Worm (Caenorhabditis elegans) whole organism, young adult: ENCODE results near the gene F26H11.8.

Experiments used
- B0019.2 ChIP-seq: fragments of 200-800 bp; sonication (Bioruptor generic); conservative IDR thresholded peaks from 2 replicates; pipeline ENCODE4 v1.3.6; 2022; ENCODE audit warnings: missing genetic modification reagents, missing genetic modification characterization, missing compliant biosample characterization
- B0035.1 ChIP-seq: sonication (generic microtip); optimal IDR thresholded peaks from 2 replicates; lab custom pipeline; 2016; ENCODE audit warnings: missing genetic modification characterization, mild to moderate bottlenecking, missing compliant biosample characterization, missing genotype, missing genetic modification reagents
- C06A6.2 ChIP-seq: fragments of 200-800 bp; sonication (Bioruptor generic); conservative IDR thresholded peaks from 2 replicates; pipeline ENCODE4 v1.3.6; 2022; ENCODE audit warnings: missing genetic modification characterization, missing compliant biosample characterization
- F10E7.11 ChIP-seq: sonication (generic microtip); optimal IDR thresholded peaks from 2 replicates; lab custom pipeline; 2017; ENCODE audit warnings: mild to moderate bottlenecking, missing genetic modification characterization, moderate library complexity, missing compliant biosample characterization
- F39B2.1 ChIP-seq: fragments of 200-800 bp; sonication (Bioruptor generic); IDR thresholded peaks from 2 replicates; pipeline ENCODE4 v1.3.6; 2022; ENCODE audit warnings: missing genetic modification reagents, missing genetic modification characterization, missing compliant biosample characterization
- F49E8.2 ChIP-seq: sonication (generic microtip); optimal IDR thresholded peaks from 3 replicates; lab custom pipeline; 2017; ENCODE audit warnings: missing genetic modification characterization, mild to moderate bottlenecking, missing compliant biosample characterization, antibody characterized with exemption, moderate library complexity; ENCODE audit not compliant: insufficient read depth
- F55B11.4 ChIP-seq: sonication (generic microtip); optimal IDR thresholded peaks from 2 replicates; lab custom pipeline; 2016; ENCODE audit warnings: missing compliant biosample characterization, missing genetic modification characterization, borderline replicate concordance; ENCODE audit not compliant: insufficient read depth
- F57C9.4 ChIP-seq: sonication (generic microtip); optimal IDR thresholded peaks from 2 replicates; lab custom pipeline; 2017; ENCODE audit warnings: mild to moderate bottlenecking, missing genetic modification characterization, missing compliant biosample characterization
- K12H6.12 ChIP-seq: fragments of 200-800 bp; sonication (Bioruptor generic); optimal IDR thresholded peaks from 2 replicates; lab custom pipeline; 2018; ENCODE audit warnings: mild to moderate bottlenecking, missing genetic modification characterization, missing compliant biosample characterization
- Y53F4B.3 ChIP-seq: fragments of 200-800 bp; sonication (Bioruptor generic); IDR thresholded peaks from 2 replicates; pipeline ENCODE4 v1.3.6; 2022; ENCODE audit warnings: missing genetic modification reagents, missing genetic modification characterization, missing compliant biosample characterization
- ama-1 ChIP-seq, 3 experiments: fragments of 150-350 bp in 1 of 3; sonication (generic microtip) in 2 of 3; optimal IDR thresholded peaks; 2 replicates each; lab custom pipeline; 2014 to 2018; ENCODE audit warnings: missing biosample characterization in 2 of 3, missing genetic modification characterization in 2 of 3, missing genetic modification reagents in 2 of 3
- atf-7 ChIP-seq: sonication (generic microtip); optimal IDR thresholded peaks from 2 replicates; lab custom pipeline; 2017; ENCODE audit warnings: mild to moderate bottlenecking, missing genetic modification characterization, missing compliant biosample characterization
- athp-1 ChIP-seq: sonication (generic microtip); optimal IDR thresholded peaks from 2 replicates; lab custom pipeline; 2017; ENCODE audit warnings: mild to moderate bottlenecking, missing genetic modification characterization, missing compliant biosample characterization
- attf-3 ChIP-seq: fragments of 200-800 bp; sonication (Bioruptor generic); conservative IDR thresholded peaks from 2 replicates; pipeline ENCODE4 v1.3.6; 2022; ENCODE audit warnings: missing genetic modification reagents, missing genetic modification characterization, missing compliant biosample characterization
- attf-6 ChIP-seq: fragments of 200-800 bp; sonication (Bioruptor generic); IDR thresholded peaks from 2 replicates; pipeline ENCODE4 v1.3.6; 2022; ENCODE audit warnings: missing genetic modification reagents, missing genetic modification characterization, missing compliant biosample characterization
- bed-2 ChIP-seq: fragments of 200-800 bp; sonication (Bioruptor generic); IDR thresholded peaks from 2 replicates; pipeline ENCODE4 v1.3.6; 2022; ENCODE audit warnings: missing genetic modification reagents, missing genetic modification characterization, missing compliant biosample characterization
- ccch-3 ChIP-seq: fragments of 200-800 bp; sonication (Bioruptor generic); optimal IDR thresholded peaks from 2 replicates; lab custom pipeline; 2018; ENCODE audit warnings: mild to moderate bottlenecking, missing genetic modification characterization, missing compliant biosample characterization
- cebp-2 ChIP-seq: fragments of 200-800 bp; sonication (Bioruptor generic); IDR thresholded peaks from 2 replicates; pipeline ENCODE4 v1.3.6; 2022; ENCODE audit warnings: missing genetic modification characterization, missing compliant biosample characterization
- ceh-27 ChIP-seq: fragments of 200-800 bp; sonication (Bioruptor generic); optimal IDR thresholded peaks from 2 replicates; lab custom pipeline; 2018; ENCODE audit warnings: mild to moderate bottlenecking, missing genetic modification characterization, moderate library complexity, missing compliant biosample characterization
- ceh-58 ChIP-seq: fragments of 200-800 bp; sonication (Bioruptor generic); IDR thresholded peaks from 2 replicates; pipeline ENCODE4 v1.3.6; 2022; ENCODE audit warnings: missing genetic modification characterization, missing compliant biosample characterization
- chd-7 ChIP-seq: sonication (generic microtip); optimal IDR thresholded peaks from 2 replicates; lab custom pipeline; 2016; ENCODE audit warnings: mild to moderate bottlenecking, missing genetic modification characterization, moderate library complexity, missing compliant biosample characterization
- dox-1 ChIP-seq: fragments of 200-800 bp; sonication (Bioruptor generic); IDR thresholded peaks from 2 replicates; pipeline ENCODE4 v1.3.6; 2022; ENCODE audit warnings: missing genetic modification reagents, missing genetic modification characterization, missing compliant biosample characterization
- dpl-1 ChIP-seq: fragments of 150-350 bp; optimal IDR thresholded peaks from 2 replicates; lab custom pipeline; 2014; ENCODE audit warnings: missing biosample characterization, missing genetic modification reagents, missing genetic modification characterization
- ets-4 ChIP-seq: fragments of 200-800 bp; sonication (Bioruptor generic); optimal IDR thresholded peaks from 2 replicates; lab custom pipeline; 2018; ENCODE audit warnings: mild to moderate bottlenecking, missing genetic modification characterization, missing compliant biosample characterization
- hmg-20 ChIP-seq: fragments of 200-800 bp; sonication (Bioruptor generic); IDR thresholded peaks from 2 replicates; pipeline ENCODE4 v1.3.6; 2022; ENCODE audit warnings: missing genetic modification reagents, missing genetic modification characterization, missing compliant biosample characterization
- hsf-1 ChIP-seq: fragments of 200-800 bp; sonication (Bioruptor generic); IDR thresholded peaks from 2 replicates; pipeline ENCODE4 v1.3.6; 2022; ENCODE audit warnings: missing genetic modification reagents, missing genetic modification characterization, missing compliant biosample characterization
- lin-26 ChIP-seq: fragments of 200-800 bp; sonication (Bioruptor generic); IDR thresholded peaks from 2 replicates; pipeline ENCODE4 v1.3.6; 2022; ENCODE audit warnings: missing genetic modification reagents, missing genetic modification characterization, missing compliant biosample characterization
- lin-35 ChIP-seq, 3 experiments: fragments of 150-350 bp in 2 of 3; sonication (generic microtip) in 1 of 3; optimal IDR thresholded peaks; 2 replicates each; lab custom pipeline; 2014 to 2018; ENCODE audit warnings: missing biosample characterization in 3 of 3, missing genetic modification characterization in 3 of 3, missing genetic modification reagents in 3 of 3
- lin-40 ChIP-seq: sonication (generic microtip); optimal IDR thresholded peaks from 2 replicates; lab custom pipeline; 2016; ENCODE audit warnings: missing genetic modification characterization, mild to moderate bottlenecking, missing compliant biosample characterization, missing genotype, missing genetic modification reagents
- lir-1 ChIP-seq: fragments of 200-800 bp; sonication (Bioruptor generic); conservative IDR thresholded peaks from 2 replicates; pipeline ENCODE4 v1.3.6; 2022; ENCODE audit warnings: missing genetic modification reagents, missing genetic modification characterization, missing compliant biosample characterization
- madf-3 ChIP-seq: fragments of 200-800 bp; sonication (Bioruptor generic); IDR thresholded peaks from 2 replicates; pipeline ENCODE4 v1.3.6; 2022; ENCODE audit warnings: missing genetic modification reagents, missing genetic modification characterization, missing compliant biosample characterization
- nfya-1 ChIP-seq: sonication (generic microtip); optimal IDR thresholded peaks from 2 replicates; lab custom pipeline; 2017; ENCODE audit warnings: antibody characterized with exemption, missing compliant biosample characterization, missing genetic modification characterization, borderline replicate concordance; ENCODE audit not compliant: insufficient read depth
- nfyb-1 ChIP-seq: fragments of 200-800 bp; sonication (Bioruptor generic); IDR thresholded peaks from 2 replicates; pipeline ENCODE4 v1.3.6; 2022; ENCODE audit warnings: missing genetic modification reagents, missing genetic modification characterization, missing compliant biosample characterization
- rec-8 ChIP-seq, 2 experiments: sonication (generic microtip); optimal IDR thresholded peaks; 2 replicates each; lab custom pipeline; 2016; ENCODE audit warnings: mild to moderate bottlenecking in 2 of 2, missing genetic modification characterization in 2 of 2, missing genetic modification reagents in 2 of 2, missing genotype in 2 of 2, missing biosample characterization in 1 of 2, missing compliant biosample characterization in 1 of 2, moderate library complexity in 1 of 2
- rpc-1 ChIP-seq, 2 experiments: fragments of 150-350 bp in 1 of 2; sonication (generic microtip) in 1 of 2; optimal IDR thresholded peaks; 2 replicates each; lab custom pipeline; 2014 to 2018; ENCODE audit warnings: missing biosample characterization in 1 of 2, missing genetic modification characterization in 1 of 2, missing genetic modification reagents in 1 of 2, missing genotype in 1 of 2
- sea-2 ChIP-seq: fragments of 200-800 bp; sonication (Bioruptor generic); IDR thresholded peaks from 2 replicates; pipeline ENCODE4 v1.3.6; 2022; ENCODE audit warnings: missing genetic modification characterization, missing compliant biosample characterization
- snpc-1.1 ChIP-seq: sonication (generic microtip); optimal IDR thresholded peaks from 2 replicates; lab custom pipeline; 2017; ENCODE audit warnings: missing genetic modification characterization, mild to moderate bottlenecking, missing compliant biosample characterization, antibody characterized with exemption, moderate library complexity, missing genotype, missing genetic modification reagents; ENCODE audit not compliant: insufficient read depth
- snpc-1.3 ChIP-seq: sonication (generic microtip); optimal IDR thresholded peaks from 2 replicates; lab custom pipeline; 2017; ENCODE audit warnings: missing genetic modification characterization, mild to moderate bottlenecking, missing compliant biosample characterization, antibody characterized with exemption, moderate library complexity, missing genotype, missing genetic modification reagents; ENCODE audit not compliant: insufficient read depth
- snpc-3.4 ChIP-seq: sonication (generic microtip); optimal IDR thresholded peaks from 2 replicates; lab custom pipeline; 2017; ENCODE audit warnings: missing genetic modification characterization, mild to moderate bottlenecking, missing compliant biosample characterization, antibody characterized with exemption, moderate library complexity, missing genotype, missing genetic modification reagents
- snpc-4 ChIP-seq, 5 experiments: fragments of 150-350 bp in 1 of 5; sonication (generic microtip) in 4 of 5; optimal IDR thresholded peaks; 2 replicates each; lab custom pipeline; 2014 to 2018; ENCODE audit warnings: missing genetic modification characterization in 5 of 5, missing biosample characterization in 3 of 5, antibody characterized with exemption in 2 of 5, mild to moderate bottlenecking in 2 of 5, missing compliant biosample characterization in 2 of 5, missing genotype in 2 of 5, moderate library complexity in 2 of 5, missing genetic modification reagents in 1 of 5
- zfh-2 ChIP-seq: fragments of 200-800 bp; sonication (Bioruptor generic); conservative IDR thresholded peaks from 2 replicates; pipeline ENCODE4 v1.3.6; 2022; ENCODE audit warnings: missing genetic modification reagents, missing genetic modification characterization, missing compliant biosample characterization
- ztf-18 ChIP-seq: sonication (generic microtip); optimal IDR thresholded peaks from 2 replicates; lab custom pipeline; 2016; ENCODE audit warnings: missing genotype, mild to moderate bottlenecking, missing genetic modification characterization, missing compliant biosample characterization
- ztf-22 ChIP-seq: fragments of 200-800 bp; sonication (Bioruptor generic); optimal IDR thresholded peaks from 2 replicates; lab custom pipeline; 2018; ENCODE audit warnings: mild to moderate bottlenecking, missing genetic modification characterization, moderate library complexity, missing compliant biosample characterization
- ztf-25 ChIP-seq: fragments of 200-800 bp; sonication (Bioruptor generic); IDR thresholded peaks from 2 replicates; pipeline ENCODE4 v1.3.6; 2022; ENCODE audit warnings: missing genetic modification reagents, missing genetic modification characterization, missing compliant biosample characterization
- ztf-6 ChIP-seq: fragments of 200-800 bp; sonication (Bioruptor generic); IDR thresholded peaks from 2 replicates; pipeline ENCODE4 v1.3.6; 2022; ENCODE audit warnings: missing genetic modification reagents, missing genetic modification characterization, missing compliant biosample characterization

The F26H11.8 gene

ce11 chrII:14349356-14349923, 38.9 kb upstream of the F26H11.8 start, which contains the start of the genes Y54G11A.17, lin-7 and elof-1 (continued):
- TF ChIP-seq F55B11.4 (no peak), C06A6.2 (GFP tag; lab: Robert Waterston, UW) (no peak), F57C9.4 (tag; lab: Kevin White, UChicago) (no peak), nfyb-1 (GFP tag; lab: Robert Waterston, UW) (peak; percentile 77; the same call in 1 of the 2 replicates), sea-2 (GFP tag; lab: Robert Waterston, UW) (no peak), dpl-1 (GFP tag; lab: Kevin White, UChicago) (peak; percentile 77), attf-3 (0 out of 2 replicates have a peak, but pooled peaks have one; percentile 49), cebp-2 (GFP tag; lab: Robert Waterston, UW) (no peak), snpc-1.1 (tag; lab: Kevin White, UChicago) (peak; percentile 25), F49E8.2 (peak; percentile 83), ccch-3 (GFP tag; lab: Kevin White, UChicago) (no peak), madf-3 (GFP tag; lab: Robert Waterston, UW) (no peak), lir-1 (GFP tag; lab: Robert Waterston, UW) (no peak; the same call in 1 of the 2 replicates), snpc-4 (GFP tag; optimal IDR thresholded peaks at IDR 0.05; lab: Kevin White, UChicago) (peak; percentile 32), snpc-4 (tag; optimal IDR thresholded peaks at IDR 0.05; lab: Kevin White, UChicago) (peak in 3 of 4 experiments; percentile 57 to 77 (median 59)), B0019.2 (GFP tag; lab: Robert Waterston, UW) (peak; percentile 81), ets-4 (no peak), nfya-1 (tag; lab: Kevin White, UChicago) (no peak), rpc-1 (optimal IDR thresholded peaks at IDR 0.05; lab: Kevin White, UChicago) (peak; percentile 21), rpc-1 (tag; optimal IDR thresholded peaks at IDR 0.05; lab: Kevin White, UChicago) (no peak), Y53F4B.3 (no peak), ztf-25 (no peak), hmg-20 (GFP tag; lab: Robert Waterston, UW) (no peak), athp-1 (tag; lab: Kevin White, UChicago) (peak; percentile 42), attf-6 (GFP tag; lab: Robert Waterston, UW) (no peak), snpc-1.3 (tag; lab: Kevin White, UChicago) (peak; percentile 67), ama-1 (optimal IDR thresholded peaks at IDR 0.05; lab: Kevin White, UChicago) (peak; percentile 37), ama-1 (GFP tag; optimal IDR thresholded peaks at IDR 0.05; lab: Kevin White, UChicago) (peak in 1 of 2 experiments; percentile 56), ztf-18 (peak; percentile 48), zfh-2 (GFP tag; lab: Robert Waterston, UW) (no peak), lin-40 (peak; percentile 73), ceh-58 (GFP tag; lab: Robert Waterston, UW) (no peak), ztf-22 (GFP tag; lab: Kevin White, UChicago) (no peak), K12H6.12 (tag; lab: Kevin White, UChicago) (peak; percentile 73), rec-8 (tag; optimal IDR thresholded peaks at IDR 0.05; lab: Kevin White, UChicago) (no peak), snpc-3.4 (peak; percentile 71), ceh-27 (GFP tag; lab: Kevin White, UChicago) (peak; percentile 82), bed-2 (GFP tag; lab: Robert Waterston, UW) (no peak), lin-26 (GFP tag; lab: Robert Waterston, UW) (no peak), F39B2.1 (GFP tag; lab: Robert Waterston, UW) (no peak), hsf-1 (GFP tag; lab: Robert Waterston, UW) (no peak), lin-35 (GFP tag; optimal IDR thresholded peaks at IDR 0.05; lab: Kevin White, UChicago) (peak in 2 of 3 experiments; percentile 9 to 85), ztf-6 (GFP tag; lab: Robert Waterston, UW) (no peak), atf-7 (tag; lab: Kevin White, UChicago) (no peak), B0035.1 (tag; lab: Kevin White, UChicago) (no peak), chd-7 (no peak), dox-1 (peak; percentile 83), F10E7.11 (tag; lab: Kevin White, UChicago) (no peak)
